Fruit fly (Drosophila melanogaster) whole organism, embryonic: Measurements from ENCODE around the gene CG16854.

Experiments
- Blimp-1 ChIP-seq: fragments of 200-800 bp; sonication (Bioruptor generic); optimal IDR thresholded peaks from 3 replicates; lab custom pipeline; 2018; ENCODE audit warnings: missing biosample characterization, missing genetic modification characterization, mild to moderate bottlenecking, moderate library complexity, missing genetic modification reagents
- Bteb2 ChIP-seq: fragments of 200-800 bp; sonication (Bioruptor generic); optimal IDR thresholded peaks from 2 replicates; lab custom pipeline; 2016; ENCODE audit warnings: missing biosample characterization, missing genetic modification characterization
- CG16815 ChIP-seq: fragments of 200-800 bp; sonication (Bioruptor generic); optimal IDR thresholded peaks from 3 replicates; lab custom pipeline; 2017; ENCODE audit warnings: missing biosample characterization, mild to moderate bottlenecking, missing genetic modification characterization
- CG17186 ChIP-seq: fragments of 200-800 bp; sonication (Bioruptor generic); optimal IDR thresholded peaks from 3 replicates; lab custom pipeline; 2017; ENCODE audit warnings: missing biosample characterization, missing genetic modification reagents, missing genetic modification characterization
- CG17328 ChIP-seq: fragments of 200-800 bp; sonication (Bioruptor generic); IDR thresholded peaks from 2 replicates; pipeline ENCODE4 v1.3.6; 2022; ENCODE audit warnings: missing biosample characterization, missing genetic modification characterization
- CG17829 ChIP-seq: fragments of 200-800 bp; optimal IDR thresholded peaks from 2 replicates; lab custom pipeline; 2019; ENCODE audit warnings: missing biosample characterization, mild to moderate bottlenecking, missing genetic modification characterization, moderate library complexity
- CG17912 ChIP-seq: fragments of 200-800 bp; sonication (Bioruptor generic); optimal IDR thresholded peaks from 2 replicates; lab custom pipeline; 2018; ENCODE audit warnings: missing biosample characterization, mild to moderate bottlenecking, missing genetic modification characterization
- CG2116 ChIP-seq: fragments of 200-800 bp; sonication (Bioruptor generic); optimal IDR thresholded peaks from 3 replicates; lab custom pipeline; 2018; ENCODE audit warnings: missing biosample characterization, mild to moderate bottlenecking, missing genetic modification characterization
- CG2120 ChIP-seq: fragments of 200-800 bp; sonication (Bioruptor generic); optimal IDR thresholded peaks from 3 replicates; lab custom pipeline; 2016; ENCODE audit warnings: missing biosample characterization, missing genetic modification characterization
- CG2678 ChIP-seq: fragments of 200-800 bp; sonication (Bioruptor generic); optimal IDR thresholded peaks from 3 replicates; lab custom pipeline; 2019; ENCODE audit warnings: missing biosample characterization, mild to moderate bottlenecking, missing genetic modification characterization, moderate library complexity
- CG2712 ChIP-seq: fragments of 200-800 bp; optimal IDR thresholded peaks from 3 replicates; lab custom pipeline; 2019; ENCODE audit warnings: missing biosample characterization, mild to moderate bottlenecking, missing genetic modification characterization, moderate library complexity
- CG3163 ChIP-seq: fragments of 200-800 bp; sonication (Bioruptor generic); optimal IDR thresholded peaks from 3 replicates; lab custom pipeline; 2016; ENCODE audit warnings: missing biosample characterization, missing genetic modification characterization
- CG32532 ChIP-seq: fragments of 200-800 bp; sonication (Bioruptor generic); IDR thresholded peaks from 2 replicates; pipeline ENCODE4 v1.3.6; 2022; ENCODE audit warnings: missing biosample characterization, missing genetic modification characterization
- CG33213 ChIP-seq: fragments of 200-800 bp; sonication (Bioruptor generic); optimal IDR thresholded peaks from 3 replicates; lab custom pipeline; 2016; ENCODE audit warnings: missing biosample characterization, missing genetic modification characterization
- CG42726 ChIP-seq: fragments of 200-800 bp; sonication (Bioruptor generic); IDR thresholded peaks from 2 replicates; pipeline ENCODE4 v1.3.6; 2022; ENCODE audit warnings: missing biosample characterization, missing genetic modification characterization; ENCODE audit not compliant: partially characterized antibody
- CG4328 ChIP-seq: fragments of 200-800 bp; sonication (Bioruptor generic); optimal IDR thresholded peaks from 3 replicates; lab custom pipeline; 2017; ENCODE audit warnings: missing biosample characterization, missing genetic modification reagents, missing genetic modification characterization
- CG7271 ChIP-seq: fragments of 200-800 bp; sonication (Bioruptor generic); optimal IDR thresholded peaks from 2 replicates; lab custom pipeline; 2018; ENCODE audit warnings: missing biosample characterization, mild to moderate bottlenecking, missing genetic modification characterization, moderate library complexity
- CG8290 ChIP-seq, 3 experiments: fragments of 200-800 bp; sonication (Bioruptor generic); optimal IDR thresholded peaks; 2 replicates each; lab custom pipeline; 2016 to 2019; ENCODE audit warnings: missing biosample characterization in 3 of 3, missing genetic modification characterization in 3 of 3, mild to moderate bottlenecking in 2 of 3, moderate library complexity in 1 of 3
- CHES-1-like ChIP-seq: fragments of 200-800 bp; sonication (Bioruptor generic); optimal IDR thresholded peaks from 2 replicates; lab custom pipeline; 2016; ENCODE audit warnings: missing biosample characterization, missing genetic modification characterization
- D19A ChIP-seq: fragments of 200-800 bp; optimal IDR thresholded peaks from 3 replicates; lab custom pipeline; 2019; ENCODE audit warnings: missing biosample characterization, mild to moderate bottlenecking, missing genetic modification characterization, moderate library complexity
- E2f2 ChIP-seq: fragments of 200-800 bp; sonication (Bioruptor generic); IDR thresholded peaks from 2 replicates; pipeline ENCODE4 v1.3.6; 2022; ENCODE audit warnings: missing biosample characterization, missing genetic modification characterization
- NK7.1 ChIP-seq: fragments of 200-800 bp; sonication (Bioruptor generic); optimal IDR thresholded peaks from 3 replicates; lab custom pipeline; 2016; ENCODE audit warnings: missing biosample characterization, missing genetic modification characterization
- Oaz ChIP-seq: fragments of 200-800 bp; sonication (Bioruptor generic); IDR thresholded peaks from 2 replicates; pipeline ENCODE4 v1.3.6; 2022; ENCODE audit warnings: missing biosample characterization, missing genetic modification characterization
- Oli ChIP-seq: fragments of 200-800 bp; sonication (Bioruptor generic); optimal IDR thresholded peaks from 2 replicates; lab custom pipeline; 2018; ENCODE audit warnings: missing biosample characterization, mild to moderate bottlenecking, missing genetic modification characterization, moderate library complexity
- PHDP ChIP-seq: fragments of 200-800 bp; sonication (Bioruptor generic); optimal IDR thresholded peaks from 3 replicates; lab custom pipeline; 2018; ENCODE audit warnings: missing biosample characterization, mild to moderate bottlenecking, missing genetic modification characterization, moderate library complexity
- Rfx ChIP-seq: fragments of 200-800 bp; sonication (Bioruptor generic); IDR thresholded peaks from 2 replicates; pipeline ENCODE4 v1.3.6; 2022; ENCODE audit warnings: missing biosample characterization, missing genetic modification characterization
- Spps ChIP-seq: fragments of 200-800 bp; sonication (Bioruptor generic); optimal IDR thresholded peaks from 2 replicates; lab custom pipeline; 2018; ENCODE audit warnings: missing biosample characterization, mild to moderate bottlenecking, missing genetic modification characterization
- Ssrp ChIP-seq: fragments of 200-800 bp; sonication (Bioruptor generic); optimal IDR thresholded peaks from 2 replicates; lab custom pipeline; 2018; ENCODE audit warnings: missing biosample characterization, mild to moderate bottlenecking, missing genetic modification characterization, moderate library complexity
- Xbp1 ChIP-seq: fragments of 200-800 bp; sonication (Bioruptor generic); optimal IDR thresholded peaks from 3 replicates; lab custom pipeline; 2016; ENCODE audit warnings: missing biosample characterization, mild to moderate bottlenecking, missing genetic modification characterization
- bab2 ChIP-seq: fragments of 200-800 bp; sonication (Bioruptor generic); optimal IDR thresholded peaks from 2 replicates; lab custom pipeline; 2016; ENCODE audit warnings: missing biosample characterization, missing genetic modification characterization
- chif ChIP-seq, 2 experiments: fragments of 200-800 bp; sonication (Bioruptor generic); optimal IDR thresholded peaks; 3 replicates each; lab custom pipeline; 2016; ENCODE audit warnings: missing biosample characterization in 2 of 2, missing genetic modification characterization in 2 of 2
- cwo ChIP-seq: fragments of 200-800 bp; sonication (Bioruptor generic); optimal IDR thresholded peaks from 3 replicates; lab custom pipeline; 2017; ENCODE audit warnings: missing biosample characterization, missing genetic modification characterization, mild to moderate bottlenecking, moderate library complexity, missing genetic modification reagents
- dysf ChIP-seq: fragments of 200-800 bp; sonication (Bioruptor generic); IDR thresholded peaks from 3 replicates; pipeline ENCODE4 v1.3.6; 2022; ENCODE audit warnings: missing biosample characterization, missing genetic modification characterization
- exex ChIP-seq: fragments of 200-800 bp; sonication (Bioruptor generic); optimal IDR thresholded peaks from 4 replicates; lab custom pipeline; 2018; ENCODE audit warnings: missing biosample characterization, mild to moderate bottlenecking, missing genetic modification characterization, moderate library complexity
- gcm2 ChIP-seq: fragments of 200-800 bp; sonication (Bioruptor generic); optimal IDR thresholded peaks from 2 replicates; lab custom pipeline; 2016; ENCODE audit warnings: missing biosample characterization, missing genetic modification characterization
- gem ChIP-seq: fragments of 200-800 bp; sonication (Bioruptor generic); optimal IDR thresholded peaks from 2 replicates; lab custom pipeline; 2019; ENCODE audit warnings: missing biosample characterization, mild to moderate bottlenecking, missing genetic modification characterization, moderate library complexity
- lbe ChIP-seq: fragments of 200-800 bp; sonication (Bioruptor generic); optimal IDR thresholded peaks from 2 replicates; lab custom pipeline; 2016; ENCODE audit warnings: missing biosample characterization, mild to moderate bottlenecking, missing genetic modification characterization
- mirr ChIP-seq: fragments of 200-800 bp; sonication (Bioruptor generic); optimal IDR thresholded peaks from 3 replicates; lab custom pipeline; 2018; ENCODE audit warnings: missing biosample characterization, mild to moderate bottlenecking, missing genetic modification characterization
- otp ChIP-seq: fragments of 200-800 bp; sonication (Bioruptor generic); IDR thresholded peaks from 3 replicates; pipeline ENCODE4, ENCODE4 v1.3.6; 2022; ENCODE audit warnings: missing biosample characterization, missing genetic modification characterization
- phol ChIP-seq: fragments of 200-800 bp; sonication (Bioruptor generic); optimal IDR thresholded peaks from 3 replicates; lab custom pipeline; 2018; ENCODE audit warnings: missing biosample characterization, mild to moderate bottlenecking, missing genetic modification characterization, moderate library complexity
- row ChIP-seq: fragments of 200-800 bp; sonication (Bioruptor generic); IDR thresholded peaks from 3 replicates; pipeline ENCODE4 v1.3.6; 2022; ENCODE audit warnings: missing biosample characterization, missing genetic modification characterization
- sim ChIP-seq: fragments of 200-800 bp; sonication (Bioruptor generic); IDR thresholded peaks from 2 replicates; pipeline ENCODE4 v1.3.6; 2022; ENCODE audit warnings: missing biosample characterization, missing genetic modification characterization
- so ChIP-seq: fragments of 200-800 bp; sonication (Bioruptor generic); IDR thresholded peaks from 3 replicates; pipeline ENCODE4 v1.3.6; 2022; ENCODE audit warnings: missing biosample characterization, missing genetic modification characterization
- twi ChIP-seq: fragments of 200-800 bp; optimal IDR thresholded peaks from 2 replicates; lab custom pipeline; 2019; ENCODE audit warnings: missing biosample characterization, mild to moderate bottlenecking, missing genetic modification characterization, moderate library complexity
- unpg ChIP-seq: fragments of 200-800 bp; sonication (Bioruptor generic); optimal IDR thresholded peaks from 3 replicates; lab custom pipeline; 2018; ENCODE audit warnings: missing biosample characterization, mild to moderate bottlenecking, missing genetic modification characterization, moderate library complexity
- vfl ChIP-seq: fragments of 200-800 bp; sonication (Bioruptor generic); optimal IDR thresholded peaks from 2 replicates; lab custom pipeline; 2016; ENCODE audit warnings: missing biosample characterization, missing genetic modification characterization
- wor ChIP-seq: fragments of 200-800 bp; sonication (Bioruptor generic); IDR thresholded peaks from 2 replicates; pipeline ENCODE4 v1.3.6; 2022; ENCODE audit warnings: missing biosample characterization, missing genetic modification characterization

CG16854 gene

DNA sequence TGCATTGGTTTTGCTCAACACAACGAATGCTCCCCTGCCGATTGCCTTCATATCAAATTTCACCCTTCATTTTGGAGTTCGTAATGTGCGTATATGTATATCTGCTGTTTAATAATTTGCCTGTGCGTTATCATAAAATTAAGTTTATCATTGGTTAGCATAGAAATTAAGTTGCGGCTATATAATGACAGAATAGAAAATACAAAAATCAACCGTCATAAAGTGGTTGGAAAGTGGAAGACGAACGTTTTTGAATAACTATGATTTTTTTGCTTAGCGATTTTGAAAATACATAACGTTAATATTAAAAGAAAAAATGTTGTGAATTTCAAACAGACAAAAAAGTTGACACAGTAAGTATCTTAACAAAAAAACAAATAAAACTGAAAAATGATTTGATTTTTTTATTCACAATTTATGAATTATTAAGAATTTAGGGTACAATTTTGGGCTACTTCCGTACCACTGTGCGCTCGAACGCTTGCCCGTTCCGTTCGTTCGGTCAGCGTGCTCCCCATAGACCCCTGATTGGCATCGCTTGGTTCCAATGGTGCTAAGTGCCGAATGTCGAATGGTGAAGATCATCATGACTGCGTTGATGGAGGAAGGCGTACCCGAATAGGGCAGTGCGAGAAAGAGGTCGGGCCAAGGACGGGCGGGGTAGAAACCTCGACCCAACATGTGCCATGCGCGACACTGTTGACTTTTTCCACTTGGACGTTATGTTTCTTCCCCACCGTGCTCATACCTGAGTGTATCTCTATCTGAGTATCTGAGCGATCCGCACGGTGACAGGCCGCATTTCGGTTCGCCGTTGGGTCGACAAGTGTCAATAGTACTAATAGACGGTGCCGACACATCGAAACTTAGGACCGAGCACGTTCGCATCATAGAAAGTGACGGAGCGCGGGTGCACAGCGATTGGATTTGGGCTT is 48.7 kb upstream of the CG16854 start (continued):
- TF ChIP-seq Rfx, result peak; percentile 53; the same call in 1 of the 2 replicates
- no peak for TF ChIP-seq CG42726
- peak; percentile 63 for TF ChIP-seq Ssrp (tag; lab: Kevin White, UChicago)
- TF ChIP-seq CG2120, result peak; percentile 67
- TF ChIP-seq mirr (GFP tag; lab: Kevin White, UChicago), result peak; percentile 35
- no peak for TF ChIP-seq CG17186
- peak; percentile 57 for TF ChIP-seq cwo (GFP tag; lab: Kevin White, UChicago)
- TF ChIP-seq dysf (GFP tag; lab: Robert Waterston, UW), result peak; percentile 64
- TF ChIP-seq Oli (tag; lab: Kevin White, UChicago), result peak; percentile 80
- TF ChIP-seq Spps (tag; lab: Kevin White, UChicago), result peak; percentile 15
- peak; percentile 87 for TF ChIP-seq gem (tag; lab: Kevin White, UChicago)
- no peak for TF ChIP-seq CG17912
- no peak for TF ChIP-seq NK7.1
- no peak for TF ChIP-seq CG4328 (GFP tag; lab: Kevin White, UChicago)
- TF ChIP-seq CG17328 (GFP tag; lab: Robert Waterston, UW), result peak; percentile 70
- 0 out of 2 replicates have a peak, but pooled peaks have one; percentile 18 for TF ChIP-seq sim (GFP tag; lab: Robert Waterston, UW)
- TF ChIP-seq wor, result 0 out of 2 replicates have a peak, but pooled peaks have one; percentile 24
- peak; percentile 67 for TF ChIP-seq CG2712
- TF ChIP-seq CG32532, result 0 out of 2 replicates have a peak, but pooled peaks have one; percentile 43
- peak; percentile 13; the same call in 1 of the 2 replicates for TF ChIP-seq Oaz
- TF ChIP-seq CG33213, result no peak
- TF ChIP-seq CG2678 (tag; lab: Kevin White, UChicago), result peak; percentile 60
- TF ChIP-seq CG2116, result peak; percentile 5
- peak; percentile 41 for TF ChIP-seq Blimp-1 (GFP tag; lab: Kevin White, UChicago)
- peak; percentile 23 for TF ChIP-seq CG17829 (tag; lab: Kevin White, UChicago)
- TF ChIP-seq CG16815 (GFP tag; lab: Kevin White, UChicago), result peak; percentile 52
- TF ChIP-seq CG8290 (GFP tag; optimal IDR thresholded peaks at IDR 0.05; lab: Kevin White, UChicago), result peak; percentile 14
- peak in 1 of 2 experiments; percentile 16 for TF ChIP-seq CG8290 (tag; optimal IDR thresholded peaks at IDR 0.05; lab: Kevin White, UChicago)
- peak; percentile 49 for TF ChIP-seq twi (tag; lab: Kevin White, UChicago)
- peak; percentile 64 for TF ChIP-seq D19A
- peak; percentile 9 for TF ChIP-seq CHES-1-like (GFP tag; lab: Kevin White, UChicago)
- no peak for TF ChIP-seq lbe
- peak; percentile 28; the same call in 1 of the 3 replicates for TF ChIP-seq otp
- TF ChIP-seq Bteb2 (GFP tag; lab: Kevin White, UChicago), result peak; percentile 53
- peak; percentile 46; the same call in 1 of the 2 replicates for TF ChIP-seq E2f2 (GFP tag; lab: Robert Waterston, UW)
- TF ChIP-seq unpg, result peak; percentile 76
- peak; percentile 73 for TF ChIP-seq row (GFP tag; lab: Robert Waterston, UW)
- no peak for TF ChIP-seq CG3163 (GFP tag; lab: Kevin White, UChicago)
- TF ChIP-seq chif (GFP tag; optimal IDR thresholded peaks at IDR 0.05; lab: Kevin White, UChicago), result peak in 1 of 2 experiments; percentile 58
- TF ChIP-seq CG7271 (tag; lab: Kevin White, UChicago), result no peak
- TF ChIP-seq vfl (GFP tag; lab: Kevin White, UChicago), result peak; percentile 11
- peak; percentile 62 for TF ChIP-seq Xbp1
- peak; percentile 45 for TF ChIP-seq bab2 (GFP tag; lab: Kevin White, UChicago)
- TF ChIP-seq exex (tag; lab: Kevin White, UChicago), result peak; percentile 46
- peak; percentile 62 for TF ChIP-seq phol
- TF ChIP-seq PHDP (tag; lab: Kevin White, UChicago), result peak; percentile 68
- TF ChIP-seq gcm2, result peak; percentile 22
- TF ChIP-seq so, result 0 out of 3 replicates have a peak, but pooled peaks have one; percentile 15
